Worm (Caenorhabditis elegans) whole organism, young adult: ENCODE results near the gene F48C5.2.

Source experiments
- atf-7 ChIP-seq: sonication (generic microtip); optimal IDR thresholded peaks from 2 replicates; lab custom pipeline; 2017; ENCODE audit warnings: mild to moderate bottlenecking, missing genetic modification characterization, missing compliant biosample characterization
- fkh-3 ChIP-seq: sonication (generic microtip); optimal IDR thresholded peaks from 2 replicates; lab custom pipeline; 2016; ENCODE audit warnings: mild to moderate bottlenecking, missing genetic modification characterization, missing compliant biosample characterization
- hsf-1 ChIP-seq: fragments of 200-800 bp; sonication (Bioruptor generic); IDR thresholded peaks from 2 replicates; pipeline ENCODE4 v1.3.6; 2022; ENCODE audit warnings: missing genetic modification reagents, missing genetic modification characterization, missing compliant biosample characterization
- nfya-1 ChIP-seq: sonication (generic microtip); optimal IDR thresholded peaks from 2 replicates; lab custom pipeline; 2017; ENCODE audit warnings: antibody characterized with exemption, missing compliant biosample characterization, missing genetic modification characterization, borderline replicate concordance; ENCODE audit not compliant: insufficient read depth
- nhr-80 ChIP-seq: sonication (generic microtip); optimal IDR thresholded peaks from 2 replicates; lab custom pipeline; 2016; ENCODE audit warnings: missing genetic modification characterization, missing compliant biosample characterization
- ztf-25 ChIP-seq: fragments of 200-800 bp; sonication (Bioruptor generic); IDR thresholded peaks from 2 replicates; pipeline ENCODE4 v1.3.6; 2022; ENCODE audit warnings: missing genetic modification reagents, missing genetic modification characterization, missing compliant biosample characterization

DNA sequence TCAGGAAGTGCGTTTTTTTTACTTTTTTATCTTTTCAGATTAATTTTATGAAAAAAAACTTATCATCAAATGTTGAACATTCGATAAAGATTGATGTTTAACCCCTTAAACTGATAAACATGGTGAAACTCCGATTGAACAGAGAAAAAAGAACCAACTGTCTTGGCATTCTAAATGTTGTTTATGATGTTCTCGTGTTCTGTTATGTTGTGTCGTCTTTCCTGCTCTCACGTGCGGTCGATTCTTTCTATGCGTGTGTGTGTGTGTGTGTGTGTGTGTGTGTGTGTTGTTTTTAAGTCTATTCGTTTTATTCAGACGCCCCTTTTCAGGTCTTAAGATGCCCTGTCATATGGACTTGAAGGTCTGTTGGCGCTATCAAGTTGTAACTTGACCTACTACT is 15.5 kb upstream of the F48C5.2 start:
- TF ChIP-seq ztf-25 (GFP tag; lab: Robert Waterston, UW) (no peak), fkh-3 (tag; lab: Kevin White, UChicago) (no peak), hsf-1 (GFP tag; lab: Robert Waterston, UW) (no peak), nhr-80 (tag; lab: Kevin White, UChicago) (peak; percentile 63), atf-7 (tag; lab: Kevin White, UChicago) (no peak), nfya-1 (tag; lab: Kevin White, UChicago) (no peak)
